Worm (Caenorhabditis elegans) whole organism, L1 larva: ENCODE results near the gene srsx-15.
A peak's percentile ranks its signal among the peaks of the same experiment; 100 is the strongest.

Experiments used
- blmp-1 ChIP-seq: fragments of 150-350 bp; optimal IDR thresholded peaks from 2 replicates; lab custom pipeline; 2014; ENCODE audit warnings: missing biosample characterization, missing genetic modification characterization
- ceh-82 ChIP-seq, 3 experiments: fragments of 150-350 bp in 1 of 3; sonication (generic microtip) in 2 of 3; optimal IDR thresholded peaks; 2 replicates each; lab custom pipeline; 2014 to 2017; ENCODE audit warnings: missing biosample characterization in 3 of 3, missing genetic modification characterization in 3 of 3
- dpl-1 ChIP-seq, 3 experiments: fragments of 150-350 bp in 2 of 3; sonication (generic microtip) in 1 of 3; optimal IDR thresholded peaks; 2 replicates each; lab custom pipeline; 2014 to 2017; ENCODE audit warnings: missing biosample characterization in 3 of 3, missing genetic modification characterization in 3 of 3, missing genetic modification reagents in 3 of 3
- efl-1 ChIP-seq, 4 experiments: fragments of 150-350 bp; optimal IDR thresholded peaks in 3 of 4; peaks in 1 of 4; 1 replicate in 1 of 4; 2 replicates in 3 of 4; lab custom pipeline; 2014; ENCODE audit warnings: missing biosample characterization in 2 of 4, missing genetic modification characterization in 2 of 4, missing genetic modification reagents in 2 of 4
- egl-13 ChIP-seq: sonication (generic microtip); optimal IDR thresholded peaks from 2 replicates; lab custom pipeline; 2016; ENCODE audit warnings: missing genotype, missing genetic modification reagents, missing genetic modification characterization, missing compliant biosample characterization
- elt-2 ChIP-seq: sonication (generic microtip); optimal IDR thresholded peaks from 2 replicates; lab custom pipeline; 2016; ENCODE audit warnings: missing genetic modification characterization, mild to moderate bottlenecking, inconsistent platforms, missing compliant biosample characterization, missing genetic modification reagents
- elt-3 ChIP-seq, 6 experiments: fragments of 150-350 bp in 1 of 6; sonication (generic microtip); optimal IDR thresholded peaks; 2 replicates each; lab custom pipeline; 2017 to 2018; ENCODE audit warnings: missing biosample characterization in 6 of 6, missing genetic modification characterization in 6 of 6, inconsistent platforms in 1 of 6
- fos-1 ChIP-seq: fragments of 150-350 bp; optimal IDR thresholded peaks from 2 replicates; lab custom pipeline; 2014; ENCODE audit warnings: missing biosample characterization, missing genetic modification characterization
- hlh-17 ChIP-seq: fragments of 200-800 bp; sonication (Bioruptor generic); optimal IDR thresholded peaks from 2 replicates; lab custom pipeline; 2018; ENCODE audit warnings: missing genetic modification characterization, mild to moderate bottlenecking, missing compliant biosample characterization, moderate library complexity, borderline replicate concordance
- hlh-4 ChIP-seq: sonication (generic microtip); optimal IDR thresholded peaks from 2 replicates; lab custom pipeline; 2016; ENCODE audit warnings: mild to moderate bottlenecking, missing genetic modification characterization, missing compliant biosample characterization
- hpl-2 ChIP-seq: fragments of 150-350 bp; optimal IDR thresholded peaks from 2 replicates; lab custom pipeline; 2014; ENCODE audit warnings: missing biosample characterization, missing genetic modification reagents, missing genetic modification characterization
- jun-1 ChIP-seq: fragments of 150-350 bp; optimal IDR thresholded peaks from 2 replicates; lab custom pipeline; 2014; ENCODE audit warnings: missing biosample characterization, missing genetic modification reagents, missing genetic modification characterization
- lin-14 ChIP-seq: fragments of 200-800 bp; sonication (Bioruptor generic); optimal IDR thresholded peaks from 2 replicates; lab custom pipeline; 2018; ENCODE audit warnings: mild to moderate bottlenecking, missing genetic modification characterization, moderate library complexity, missing compliant biosample characterization
- lin-35 ChIP-seq, 2 experiments: fragments of 150-350 bp; optimal IDR thresholded peaks; 2 replicates each; lab custom pipeline; 2014; ENCODE audit warnings: missing biosample characterization in 2 of 2, missing genetic modification characterization in 2 of 2, missing genetic modification reagents in 2 of 2
- mdl-1 ChIP-seq, 2 experiments: fragments of 150-350 bp; optimal IDR thresholded peaks; 2 replicates each; lab custom pipeline; 2014 to 2017; ENCODE audit warnings: missing biosample characterization in 2 of 2, missing genetic modification characterization in 2 of 2, inconsistent platforms in 1 of 2
- mep-1 ChIP-seq: fragments of 150-350 bp; optimal IDR thresholded peaks from 2 replicates; lab custom pipeline; 2014; ENCODE audit warnings: missing biosample characterization, missing genetic modification characterization
- nhr-11 ChIP-seq: fragments of 150-350 bp; optimal IDR thresholded peaks from 2 replicates; lab custom pipeline; 2014; ENCODE audit warnings: missing biosample characterization, missing genetic modification characterization
- nhr-19 ChIP-seq: fragments of 200-800 bp; sonication (Bioruptor generic); conservative IDR thresholded peaks from 2 replicates; pipeline ENCODE4 v1.3.6; 2022; ENCODE audit warnings: missing genetic modification characterization, missing compliant biosample characterization
- nhr-20 ChIP-seq: sonication (generic microtip); optimal IDR thresholded peaks from 2 replicates; lab custom pipeline; 2016; ENCODE audit warnings: mild to moderate bottlenecking, missing genetic modification characterization, missing compliant biosample characterization
- nhr-71 ChIP-seq: sonication (generic microtip); optimal IDR thresholded peaks from 2 replicates; lab custom pipeline; 2016; ENCODE audit warnings: mild to moderate bottlenecking, missing genetic modification characterization, moderate library complexity, missing compliant biosample characterization
- nhr-77 ChIP-seq: fragments of 150-350 bp; optimal IDR thresholded peaks from 2 replicates; lab custom pipeline; 2014; ENCODE audit warnings: missing biosample characterization, missing genetic modification characterization
- nhr-85 ChIP-seq: sonication (generic microtip); peaks from one replicate; lab custom pipeline; 2016; ENCODE audit warnings: missing genetic modification characterization, inconsistent platforms, missing compliant biosample characterization
- pag-3 ChIP-seq: sonication (generic microtip); optimal IDR thresholded peaks from 2 replicates; lab custom pipeline; 2017; ENCODE audit warnings: missing genetic modification characterization, mild to moderate bottlenecking, missing compliant biosample characterization, antibody characterized with exemption, borderline replicate concordance; ENCODE audit not compliant: insufficient read depth
- snpc-4 ChIP-seq: fragments of 150-350 bp; optimal IDR thresholded peaks from 2 replicates; lab custom pipeline; 2014; ENCODE audit warnings: missing biosample characterization, missing genetic modification characterization
- sup-37 ChIP-seq: fragments of 200-800 bp; sonication (Bioruptor generic); optimal IDR thresholded peaks from 2 replicates; lab custom pipeline; 2018; ENCODE audit warnings: mild to moderate bottlenecking, missing genetic modification characterization, missing compliant biosample characterization
- unc-130 ChIP-seq: fragments of 150-350 bp; optimal IDR thresholded peaks from 2 replicates; lab custom pipeline; 2017; ENCODE audit warnings: missing biosample characterization, missing genetic modification characterization, inconsistent platforms
- unc-86 ChIP-seq: sonication (generic microtip); optimal IDR thresholded peaks from 2 replicates; lab custom pipeline; 2016; ENCODE audit warnings: missing genetic modification characterization, missing compliant biosample characterization
- unc-98 ChIP-seq: fragments of 200-800 bp; sonication (Bioruptor generic); IDR thresholded peaks from 2 replicates; pipeline ENCODE4 v1.3.6; 2022; ENCODE audit warnings: missing genetic modification characterization, missing compliant biosample characterization
- ztf-4 ChIP-seq: fragments of 150-350 bp; optimal IDR thresholded peaks from 2 replicates; lab custom pipeline; 2014; ENCODE audit warnings: missing biosample characterization, missing genetic modification characterization

srsx-15 gene

ce11 chrIV:5665353-5665918 is 41.8 kb upstream of the srsx-15 start (continued):
- TF ChIP-seq nhr-11 (no peak), nhr-19 (no peak), nhr-77 (tag; lab: Kevin White, UChicago) (no peak), mdl-1 (tag; optimal IDR thresholded peaks at IDR 0.05; lab: Kevin White, UChicago) (peak in 1 of 2 experiments; percentile 54)
- TF ChIP-seq, all 84 proteins: peak for 24

ce11 chrIV:5664375-5665004 is 40.9 kb upstream of the srsx-15 start, which contains the start of gene bec-1:
Gene bec-1 (minus strand): TSS chrIV:5664425.
- TF ChIP-seq ztf-4: no peak
- TF ChIP-seq blmp-1 (tag; lab: Kevin White, UChicago): peak; percentile 19
- TF ChIP-seq mep-1: peak; percentile 2
- no peak for TF ChIP-seq hlh-17 (GFP tag; lab: Kevin White, UChicago)
- TF ChIP-seq ceh-82 (tag; optimal IDR thresholded peaks at IDR 0.05; lab: Kevin White, UChicago): no peak
- TF ChIP-seq efl-1 (optimal IDR thresholded peaks at IDR 0.05; lab: Kevin White, UChicago): no peak
- peak in 1 of 2 experiments; percentile 72 for TF ChIP-seq efl-1 (GFP tag; optimal IDR thresholded peaks at IDR 0.05 in 1 of 2; lab: Kevin White, UChicago)
- no peak for TF ChIP-seq sup-37
- TF ChIP-seq lin-14 (GFP tag; lab: Kevin White, UChicago): peak; percentile 1
- TF ChIP-seq, all 84 proteins: peak for 4

DNA sequence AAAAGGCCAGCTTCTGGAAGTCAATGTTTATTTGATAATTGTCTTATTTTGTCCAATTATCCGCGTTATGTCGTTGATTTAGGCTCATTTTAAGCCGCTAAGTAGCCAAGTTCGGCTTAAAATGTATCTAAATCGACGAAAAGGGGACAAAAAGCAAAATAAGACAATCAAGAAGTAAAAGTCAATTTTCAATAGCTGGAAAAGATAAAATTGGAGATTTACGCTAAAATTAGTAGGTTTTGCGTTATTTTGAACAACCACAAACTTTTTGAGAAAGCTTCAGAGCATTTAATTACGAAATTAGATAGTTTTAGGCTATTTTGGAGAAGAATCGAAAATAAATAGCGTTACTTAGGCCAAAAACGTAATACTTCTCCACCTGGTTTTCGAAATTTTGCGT is 39.3 kb upstream of the srsx-15 start:
- no peak for TF ChIP-seq fos-1
- TF ChIP-seq nhr-85 (tag; lab: Kevin White, UChicago): peak; percentile 13

DNA sequence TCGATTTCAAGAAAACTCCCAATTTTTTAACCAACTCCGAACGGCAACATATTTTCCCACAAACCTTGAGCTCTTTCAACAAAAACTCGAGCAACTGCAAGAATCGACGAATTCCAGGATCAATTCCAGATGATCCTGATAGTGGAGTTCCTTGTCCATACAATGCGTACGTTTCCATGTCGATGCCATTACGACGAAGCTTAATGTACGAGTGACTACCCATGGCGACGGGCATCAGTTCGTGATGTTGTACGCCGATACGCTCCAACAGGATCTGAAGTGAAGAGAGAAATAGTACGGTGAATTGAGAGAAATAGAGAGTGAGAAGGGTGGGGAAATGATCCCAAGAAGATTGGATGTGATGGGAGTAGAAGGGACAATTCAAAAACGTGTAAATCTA is 38.5 kb upstream of the srsx-15 start:
- no peak for TF ChIP-seq snpc-4 (tag; lab: Kevin White, UChicago)
- TF ChIP-seq efl-1 (optimal IDR thresholded peaks at IDR 0.05; lab: Kevin White, UChicago): no peak
- TF ChIP-seq efl-1 (GFP tag; optimal IDR thresholded peaks at IDR 0.05 in 1 of 2; lab: Kevin White, UChicago): peak in 1 of 2 experiments; percentile 17
- TF ChIP-seq, all 84 proteins: peak for 1

DNA sequence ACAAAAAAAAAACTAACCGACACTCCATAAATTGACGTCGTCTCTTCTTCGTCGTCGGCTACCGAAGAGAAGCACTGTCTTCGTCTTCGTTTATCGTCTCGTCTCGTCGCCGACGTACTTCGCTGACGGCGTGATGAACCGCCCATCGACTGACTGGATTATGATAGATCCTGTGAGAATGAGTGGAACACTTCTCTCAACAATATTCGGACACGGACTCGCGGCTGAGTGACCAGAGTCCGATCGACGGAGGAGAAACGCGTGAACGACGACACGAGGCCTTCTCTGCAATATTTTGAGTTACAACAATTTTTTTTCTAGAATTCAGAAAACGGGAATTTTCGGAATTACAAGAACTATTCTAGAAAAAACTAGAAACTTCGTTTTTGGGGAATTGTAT is 36.6 kb upstream of the srsx-15 start, which contains the start of gene skn-1:
Gene skn-1 (minus strand): TSS at position 146 of the 400 bp plus-strand sequence.
- TF ChIP-seq unc-86 (tag; lab: Kevin White, UChicago): no peak
- no peak for TF ChIP-seq efl-1 (optimal IDR thresholded peaks at IDR 0.05; lab: Kevin White, UChicago)
- peak in 1 of 2 experiments; percentile 88 for TF ChIP-seq efl-1 (GFP tag; optimal IDR thresholded peaks at IDR 0.05 in 1 of 2; lab: Kevin White, UChicago)

ce11 chrIV:5659461-5659860 is 35.8 kb upstream of the srsx-15 start:
- TF ChIP-seq hpl-2 (no peak), egl-13 (no peak), ceh-82 (tag; optimal IDR thresholded peaks at IDR 0.05; lab: Kevin White, UChicago) (no peak), unc-98 (GFP tag; lab: Robert Waterston, UW) (no peak), jun-1 (tag; lab: Kevin White, UChicago) (no peak), nhr-20 (tag; lab: Kevin White, UChicago) (no peak), lin-14 (GFP tag; lab: Kevin White, UChicago) (peak; percentile 12), elt-2 (peak; percentile 58), dpl-1 (GFP tag; optimal IDR thresholded peaks at IDR 0.05; lab: Kevin White, UChicago) (no peak), lin-35 (GFP tag; optimal IDR thresholded peaks at IDR 0.05; lab: Kevin White, UChicago) (peak in 1 of 2 experiments; percentile 24), hlh-4 (tag; lab: Kevin White, UChicago) (no peak), hlh-17 (GFP tag; lab: Kevin White, UChicago) (no peak)
- TF ChIP-seq, all 84 proteins: peak for 3

- no peak for TF ChIP-seq unc-130
- no peak for TF ChIP-seq elt-3 (tag; optimal IDR thresholded peaks at IDR 0.05; lab: Kevin White, UChicago)
- TF ChIP-seq elt-2: peak; percentile 57
- TF ChIP-seq nhr-71 (tag; lab: Kevin White, UChicago): no peak
- no peak for TF ChIP-seq pag-3 (tag; lab: Kevin White, UChicago)
- TF ChIP-seq nhr-85 (tag; lab: Kevin White, UChicago): no peak
- TF ChIP-seq mdl-1 (tag; optimal IDR thresholded peaks at IDR 0.05; lab: Kevin White, UChicago): peak in 1 of 2 experiments; percentile 3
Observed at ce11 chrIV:5658897-5659296, 35.3 kb upstream of the srsx-15 start.
